Worm (Caenorhabditis elegans): ENCODE data around the gene tes-1.

The tes-1 gene

ce11 chrIV:7486201-7486947 lies 35.1 kb upstream of the tes-1 start, which contains the start of the genes his-61 and his-62 (continued):
- peak; percentile 10; the same call in 1 of the 2 replicates for TF ChIP-seq F33H1.4 (GFP tag; IDR thresholded peaks at IDR 0.05)
- peak; percentile 43 for TF ChIP-seq lsl-1 (GFP tag; optimal IDR thresholded peaks at IDR 0.05)
- TF ChIP-seq tbx-9 (tag; optimal IDR thresholded peaks at IDR 0.05; ENCODE audit: borderline replicate concordance) = no peak
- no peak for TF ChIP-seq sea-2 (GFP tag; IDR thresholded peaks at IDR 0.05)
- no peak for TF ChIP-seq ceh-58 (GFP tag; IDR thresholded peaks at IDR 0.05)
- TF ChIP-seq snpc-1.3 (tag; optimal IDR thresholded peaks at IDR 0.05; ENCODE audit: insufficient read depth) = no peak
- no peak for TF ChIP-seq unc-130 (GFP tag; optimal IDR thresholded peaks at IDR 0.05)
- TF ChIP-seq ccch-3 (GFP tag; optimal IDR thresholded peaks at IDR 0.05) = no peak
- no peak for TF ChIP-seq ztf-3 (GFP tag; optimal IDR thresholded peaks at IDR 0.05)
- no peak for TF ChIP-seq Y53F4B.3 (GFP tag; IDR thresholded peaks at IDR 0.05)
- TF ChIP-seq rpc-1 (optimal IDR thresholded peaks at IDR 0.05) = no peak
- TF ChIP-seq rpc-1 (tag; optimal IDR thresholded peaks at IDR 0.05) = no peak
- peak; percentile 62; the same call in 1 of the 2 replicates for TF ChIP-seq cebp-2 (GFP tag; IDR thresholded peaks at IDR 0.05)
- peak; percentile 92 for TF ChIP-seq lin-26 (GFP tag; IDR thresholded peaks at IDR 0.05)
- no peak for TF ChIP-seq T07F8.4 (tag; optimal IDR thresholded peaks at IDR 0.05)
- no peak for TF ChIP-seq sptf-2 (GFP tag; optimal IDR thresholded peaks at IDR 0.05)
- TF ChIP-seq F57C9.4 (tag; optimal IDR thresholded peaks at IDR 0.05) = no peak
- TF ChIP-seq chd-7 (tag; optimal IDR thresholded peaks at IDR 0.05) = no peak
- TF ChIP-seq ets-4 (GFP tag; optimal IDR thresholded peaks at IDR 0.05) = no peak
- TF ChIP-seq madf-8 (GFP tag; conservative IDR thresholded peaks at IDR 0.05) = 0 out of 2 replicates have a peak, but pooled peaks have one; percentile 26
- peak; percentile 98 for TF ChIP-seq F39B2.1 (GFP tag; IDR thresholded peaks at IDR 0.05)
- no peak for TF ChIP-seq sdz-38 (tag; optimal IDR thresholded peaks at IDR 0.05)
- TF ChIP-seq xnd-1 (tag; optimal IDR thresholded peaks at IDR 0.05) = no peak
- TF ChIP-seq ceh-79 (tag; optimal IDR thresholded peaks at IDR 0.05) = no peak
- TF ChIP-seq cebp-1 (GFP tag; IDR thresholded peaks at IDR 0.05) = no peak
- TF ChIP-seq cebp-1 (tag; optimal IDR thresholded peaks at IDR 0.05) = peak; percentile 6
- TF ChIP-seq fkh-3 (tag; optimal IDR thresholded peaks at IDR 0.05) = no peak
- no peak for TF ChIP-seq F52B5.7 (tag; optimal IDR thresholded peaks at IDR 0.05)
- no peak for TF ChIP-seq ceh-27 (GFP tag; optimal IDR thresholded peaks at IDR 0.05)
- TF ChIP-seq F23B12.7 (tag; optimal IDR thresholded peaks at IDR 0.05; ENCODE audit: insufficient read depth) = no peak
- peak; percentile 51 for TF ChIP-seq mcd-1 (GFP tag; IDR thresholded peaks at IDR 0.05)
- TF ChIP-seq egl-44 (GFP tag; IDR thresholded peaks at IDR 0.05) = 0 out of 2 replicates have a peak, but pooled peaks have one; percentile 58
- TF ChIP-seq pha-4 (tag; optimal IDR thresholded peaks at IDR 0.05) = no peak
- TF ChIP-seq zim-3 (tag; optimal IDR thresholded peaks at IDR 0.05) = no peak
- TF ChIP-seq madf-3 (GFP tag; IDR thresholded peaks at IDR 0.05) = no peak; the same call in none of the 2 replicates
- no peak for TF ChIP-seq lag-1 (GFP tag; IDR thresholded peaks at IDR 0.05)
- TF ChIP-seq attf-5 (GFP tag; optimal IDR thresholded peaks at IDR 0.05) = no peak
- TF ChIP-seq K11D2.4 (GFP tag; IDR thresholded peaks at IDR 0.05) = no peak
- TF ChIP-seq aptf-3 (GFP tag; IDR thresholded peaks at IDR 0.05) = peak; percentile 62; the same call in 1 of the 2 replicates
- no peak for TF ChIP-seq F22D6.2 (tag; optimal IDR thresholded peaks at IDR 0.05)
- TF ChIP-seq T26A5.8 (tag; optimal IDR thresholded peaks at IDR 0.05) = no peak
- no peak for TF ChIP-seq mel-28 (tag; optimal IDR thresholded peaks at IDR 0.05; ENCODE audit: borderline replicate concordance)
- TF ChIP-seq efl-1 (GFP tag; optimal IDR thresholded peaks at IDR 0.05) = no peak
- TF ChIP-seq Y95B8A.8 (GFP tag; IDR thresholded peaks at IDR 0.05) = 0 out of 2 replicates have a peak, but pooled peaks have one; percentile 70
- no peak for TF ChIP-seq nhr-27 (tag; optimal IDR thresholded peaks at IDR 0.05)
- no peak for TF ChIP-seq F37B4.10 (GFP tag; IDR thresholded peaks at IDR 0.05)
- TF ChIP-seq ZK185.1 (tag; optimal IDR thresholded peaks at IDR 0.05; ENCODE audit: poor library complexity, severe bottlenecking) = peak; percentile 39
- TF ChIP-seq nfyb-1 (GFP tag; IDR thresholded peaks at IDR 0.05) = 0 out of 2 replicates have a peak, but pooled peaks have one; percentile 22

All from whole organism, young adult.